Worm (Caenorhabditis elegans) whole organism, late embryonic: ENCODE data around the gene ZK938.1.

ENCODE experiments used
- C38D4.7 ChIP-seq: fragments of 200-800 bp; sonication (Bioruptor generic); optimal IDR thresholded peaks from 2 replicates; lab custom pipeline; 2018; ENCODE audit warnings: mild to moderate bottlenecking, missing genetic modification characterization, moderate library complexity, missing compliant biosample characterization
- F13H6.1 ChIP-seq: sonication (generic microtip); optimal IDR thresholded peaks from 2 replicates; lab custom pipeline; 2016; ENCODE audit warnings: missing genetic modification characterization, missing compliant biosample characterization
- ceh-14 ChIP-seq: sonication (generic microtip); optimal IDR thresholded peaks from 2 replicates; lab custom pipeline; 2016; ENCODE audit warnings: missing genotype, missing genetic modification characterization, missing compliant biosample characterization
- elt-2 ChIP-seq: sonication (generic microtip); optimal IDR thresholded peaks from 2 replicates; lab custom pipeline; 2016; ENCODE audit warnings: missing genetic modification reagents, missing genetic modification characterization, missing compliant biosample characterization
- nhr-11 ChIP-seq: fragments of 150-350 bp; optimal IDR thresholded peaks from 2 replicates; lab custom pipeline; 2014; ENCODE audit warnings: missing biosample characterization, missing genetic modification characterization
- npax-4 ChIP-seq: sonication (generic microtip); optimal IDR thresholded peaks from 2 replicates; lab custom pipeline; 2016; ENCODE audit warnings: missing genetic modification characterization, missing compliant biosample characterization
- odd-2 ChIP-seq: sonication (generic microtip); optimal IDR thresholded peaks from 2 replicates; lab custom pipeline; 2017; ENCODE audit warnings: antibody characterized with exemption, mild to moderate bottlenecking, missing genetic modification characterization, missing compliant biosample characterization
- pha-2 ChIP-seq: sonication (generic microtip); optimal IDR thresholded peaks from 2 replicates; lab custom pipeline; 2017; ENCODE audit warnings: mild to moderate bottlenecking, missing genetic modification characterization, missing compliant biosample characterization
- pha-4 ChIP-seq: fragments of 150-350 bp; optimal IDR thresholded peaks from 2 replicates; lab custom pipeline; 2018; ENCODE audit warnings: missing biosample characterization, missing genetic modification reagents, missing genetic modification characterization
- sdc-2 ChIP-seq: sonication (generic microtip); optimal IDR thresholded peaks from 2 replicates; lab custom pipeline; 2016; ENCODE audit warnings: missing genotype, missing genetic modification characterization, missing compliant biosample characterization
- tbx-2 ChIP-seq: sonication (generic microtip); optimal IDR thresholded peaks from 2 replicates; lab custom pipeline; 2016; ENCODE audit warnings: missing genetic modification characterization, missing compliant biosample characterization

DNA sequence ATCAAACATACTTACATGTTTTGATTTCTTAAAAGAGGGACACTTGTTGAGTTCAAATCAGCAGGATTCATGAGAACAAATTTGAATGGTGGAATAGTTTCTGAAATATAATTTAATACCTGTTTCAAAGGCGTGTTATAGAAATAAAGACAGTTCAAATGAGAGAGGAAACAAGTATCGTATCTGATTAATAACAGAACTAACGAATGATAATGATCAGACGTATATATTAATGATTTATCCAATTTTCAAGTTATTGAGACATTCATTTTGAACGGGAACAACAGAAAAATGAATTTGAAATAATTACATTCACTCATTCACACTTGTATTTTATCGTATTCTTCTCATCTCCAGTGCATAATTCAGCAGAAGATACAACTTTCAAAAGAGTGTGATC lies 26.4 kb downstream of the ZK938.1 start, which contains the start of gene chil-4:
- TF ChIP-seq tbx-2 (tag; lab: Kevin White, UChicago) (no peak), pha-4 (tag; lab: Kevin White, UChicago) (no peak), pha-2 (no peak), nhr-11 (tag; lab: Kevin White, UChicago) (no peak), odd-2 (tag; lab: Kevin White, UChicago) (no peak), sdc-2 (tag; lab: Kevin White, UChicago) (no peak), C38D4.7 (GFP tag; lab: Kevin White, UChicago) (no peak), ceh-14 (tag; lab: Kevin White, UChicago) (no peak), npax-4 (tag; lab: Kevin White, UChicago) (no peak), F13H6.1 (no peak), elt-2 (no peak)
